Fruit fly (Drosophila melanogaster) whole organism, embryonic: ENCODE results near the gene Muc68D.

Experiments
- Abd-B ChIP-seq: fragments of 200-800 bp; sonication (Bioruptor generic); optimal IDR thresholded peaks from 2 replicates; lab custom pipeline; 2018; ENCODE audit warnings: missing biosample characterization, mild to moderate bottlenecking, missing genetic modification characterization, moderate library complexity
- Atf-2 ChIP-seq: fragments of 200-800 bp; sonication (Bioruptor generic); optimal IDR thresholded peaks from 2 replicates; lab custom pipeline; 2016; ENCODE audit warnings: missing biosample characterization, missing genetic modification characterization
- CG10959 ChIP-seq: fragments of 200-800 bp; sonication (Bioruptor generic); IDR thresholded peaks from 2 replicates; pipeline ENCODE4 v1.3.6; 2022; ENCODE audit warnings: missing biosample characterization, missing genetic modification characterization
- CG12744 ChIP-seq: fragments of 200-800 bp; sonication (Bioruptor generic); optimal IDR thresholded peaks from 2 replicates; lab custom pipeline; 2016; ENCODE audit warnings: missing biosample characterization, missing genetic modification characterization
- CG13624 ChIP-seq: fragments of 200-800 bp; sonication (Bioruptor generic); optimal IDR thresholded peaks from 2 replicates; lab custom pipeline; 2016; ENCODE audit warnings: missing biosample characterization, missing genetic modification characterization
- CG14050 ChIP-seq: fragments of 200-800 bp; sonication (Bioruptor generic); IDR thresholded peaks from 3 replicates; pipeline ENCODE4 v1.3.6; 2022; ENCODE audit warnings: missing biosample characterization, missing genetic modification characterization
- CG14441 ChIP-seq: fragments of 200-800 bp; sonication (Bioruptor generic); IDR thresholded peaks from 2 replicates; pipeline ENCODE4 v1.3.6; 2022; ENCODE audit warnings: missing biosample characterization, missing genetic modification characterization
- CG17186 ChIP-seq: fragments of 200-800 bp; sonication (Bioruptor generic); optimal IDR thresholded peaks from 3 replicates; lab custom pipeline; 2017; ENCODE audit warnings: missing biosample characterization, missing genetic modification reagents, missing genetic modification characterization
- CG17829 ChIP-seq: fragments of 200-800 bp; optimal IDR thresholded peaks from 2 replicates; lab custom pipeline; 2019; ENCODE audit warnings: missing biosample characterization, mild to moderate bottlenecking, missing genetic modification characterization, moderate library complexity
- CG18764 ChIP-seq: fragments of 200-800 bp; sonication (Bioruptor generic); optimal IDR thresholded peaks from 3 replicates; lab custom pipeline; 2016; ENCODE audit warnings: missing biosample characterization, missing genetic modification characterization
- CG3838 ChIP-seq: fragments of 200-800 bp; sonication (Bioruptor generic); optimal IDR thresholded peaks from 3 replicates; lab custom pipeline; 2016; ENCODE audit warnings: missing biosample characterization, missing genetic modification characterization
- CG3995 ChIP-seq: fragments of 200-800 bp; sonication (Bioruptor generic); optimal IDR thresholded peaks from 3 replicates; lab custom pipeline; 2016; ENCODE audit warnings: missing biosample characterization, missing genetic modification characterization
- CG7786 ChIP-seq: fragments of 200-800 bp; sonication (Bioruptor generic); optimal IDR thresholded peaks from 2 replicates; lab custom pipeline; 2016; ENCODE audit warnings: missing biosample characterization, missing genetic modification characterization
- CG9932 ChIP-seq: fragments of 200-800 bp; sonication (Bioruptor generic); IDR thresholded peaks from 2 replicates; pipeline ENCODE4 v1.3.6; 2022; ENCODE audit warnings: missing biosample characterization, missing genetic modification characterization
- CHES-1-like ChIP-seq: fragments of 200-800 bp; sonication (Bioruptor generic); optimal IDR thresholded peaks from 2 replicates; lab custom pipeline; 2016; ENCODE audit warnings: missing biosample characterization, missing genetic modification characterization
- CTCF ChIP-seq: fragments of 200-800 bp; sonication (Bioruptor generic); optimal IDR thresholded peaks from 2 replicates; lab custom pipeline; 2017; ENCODE audit warnings: missing biosample characterization, mild to moderate bottlenecking, missing genetic modification characterization, moderate library complexity
- Dll ChIP-seq: fragments of 200-800 bp; sonication (Bioruptor generic); IDR thresholded peaks from 4 replicates; pipeline ENCODE4 v1.3.6; 2022; ENCODE audit warnings: missing biosample characterization, missing genetic modification characterization; ENCODE audit not compliant: partially characterized antibody
- Dref ChIP-seq: fragments of 200-800 bp; sonication (Bioruptor generic); IDR thresholded peaks from 2 replicates; pipeline ENCODE4 v1.3.6; 2022; ENCODE audit warnings: missing biosample characterization, missing genetic modification characterization
- ERR ChIP-seq: fragments of 200-800 bp; sonication (Bioruptor generic); optimal IDR thresholded peaks from 2 replicates; lab custom pipeline; 2016; ENCODE audit warnings: missing biosample characterization, missing genetic modification characterization
- Ets65A ChIP-seq: fragments of 200-800 bp; sonication (Bioruptor generic); peaks from one replicate; lab custom pipeline; 2016; ENCODE audit warnings: missing biosample characterization, missing genetic modification characterization
- HHEX ChIP-seq: fragments of 200-800 bp; sonication (Bioruptor generic); optimal IDR thresholded peaks from 3 replicates; lab custom pipeline; 2017; ENCODE audit warnings: missing biosample characterization, mild to moderate bottlenecking, missing genetic modification characterization, missing genetic modification reagents
- Hey ChIP-seq: fragments of 200-800 bp; sonication (Bioruptor generic); optimal IDR thresholded peaks from 3 replicates; lab custom pipeline; 2018; ENCODE audit warnings: missing biosample characterization, mild to moderate bottlenecking, missing genetic modification characterization
- HmgZ ChIP-seq: fragments of 200-800 bp; sonication (Bioruptor generic); optimal IDR thresholded peaks from 2 replicates; lab custom pipeline; 2018; ENCODE audit warnings: missing biosample characterization, mild to moderate bottlenecking, missing genetic modification characterization
- Lhr ChIP-seq: fragments of 200-800 bp; sonication (Bioruptor generic); optimal IDR thresholded peaks from 3 replicates; lab custom pipeline; 2017; ENCODE audit warnings: mild to moderate bottlenecking, missing biosample characterization, missing genetic modification reagents, missing genetic modification characterization
- MBD-R2 ChIP-seq: fragments of 200-800 bp; sonication (Bioruptor generic); IDR thresholded peaks from 2 replicates; pipeline ENCODE4 v1.3.6; 2022; ENCODE audit warnings: missing biosample characterization, missing genetic modification characterization
- NC2β ChIP-seq: fragments of 200-800 bp; sonication (Bioruptor generic); optimal IDR thresholded peaks from 2 replicates; lab custom pipeline; 2016; ENCODE audit warnings: missing biosample characterization, missing genetic modification characterization
- Opbp ChIP-seq: fragments of 200-800 bp; sonication (Bioruptor generic); IDR thresholded peaks from 3 replicates; pipeline ENCODE4 v1.3.6; 2022; ENCODE audit warnings: missing biosample characterization, missing genetic modification characterization; ENCODE audit not compliant: partially characterized antibody
- Sry-δ ChIP-seq: fragments of 200-800 bp; sonication (Bioruptor generic); optimal IDR thresholded peaks from 2 replicates; lab custom pipeline; 2016; ENCODE audit warnings: missing biosample characterization, missing genetic modification characterization
- amos ChIP-seq: fragments of 200-800 bp; sonication (Bioruptor generic); IDR thresholded peaks from 2 replicates; pipeline ENCODE4 v1.3.6; 2022; ENCODE audit warnings: missing biosample characterization, missing genetic modification characterization; ENCODE audit not compliant: partially characterized antibody
- bab2 ChIP-seq: fragments of 200-800 bp; sonication (Bioruptor generic); optimal IDR thresholded peaks from 2 replicates; lab custom pipeline; 2016; ENCODE audit warnings: missing biosample characterization, missing genetic modification characterization
- bbx ChIP-seq: fragments of 200-800 bp; sonication (Bioruptor generic); IDR thresholded peaks from 2 replicates; pipeline ENCODE4 v1.3.6; 2022; ENCODE audit warnings: missing biosample characterization, missing genetic modification characterization; ENCODE audit not compliant: partially characterized antibody
- bigmax ChIP-seq: fragments of 200-800 bp; sonication (Bioruptor generic); optimal IDR thresholded peaks from 2 replicates; lab custom pipeline; 2018; ENCODE audit warnings: missing biosample characterization, mild to moderate bottlenecking, missing genetic modification characterization
- cato ChIP-seq: fragments of 200-800 bp; sonication (Bioruptor generic); optimal IDR thresholded peaks from 2 replicates; lab custom pipeline; 2016; ENCODE audit warnings: missing biosample characterization, missing genetic modification characterization, borderline replicate concordance
- caup ChIP-seq: fragments of 200-800 bp; sonication (Bioruptor generic); optimal IDR thresholded peaks from 3 replicates; lab custom pipeline; 2017; ENCODE audit warnings: missing biosample characterization, mild to moderate bottlenecking, missing genetic modification characterization, moderate library complexity; ENCODE audit not compliant: severe bottlenecking
- chif ChIP-seq, 2 experiments: fragments of 200-800 bp; sonication (Bioruptor generic); optimal IDR thresholded peaks; 3 replicates each; lab custom pipeline; 2016; ENCODE audit warnings: missing biosample characterization in 2 of 2, missing genetic modification characterization in 2 of 2
- crc ChIP-seq: fragments of 200-800 bp; sonication (Bioruptor generic); optimal IDR thresholded peaks from 2 replicates; lab custom pipeline; 2016; ENCODE audit warnings: missing biosample characterization, missing genetic modification characterization
- crp ChIP-seq, 2 experiments: fragments of 200-800 bp; sonication (Bioruptor generic); optimal IDR thresholded peaks; 2 replicates in 1 of 2; 3 replicates in 1 of 2; lab custom pipeline; 2017; ENCODE audit warnings: missing biosample characterization in 2 of 2, missing genetic modification characterization in 2 of 2, mild to moderate bottlenecking in 1 of 2, moderate library complexity in 1 of 2
- disco-r ChIP-seq: fragments of 200-800 bp; sonication (Bioruptor generic); optimal IDR thresholded peaks from 2 replicates; lab custom pipeline; 2016; ENCODE audit warnings: missing biosample characterization, missing genetic modification characterization
- dysf ChIP-seq: fragments of 200-800 bp; sonication (Bioruptor generic); IDR thresholded peaks from 3 replicates; pipeline ENCODE4 v1.3.6; 2022; ENCODE audit warnings: missing biosample characterization, missing genetic modification characterization
- fu2 ChIP-seq: fragments of 200-800 bp; sonication (Bioruptor generic); optimal IDR thresholded peaks from 2 replicates; lab custom pipeline; 2016; ENCODE audit warnings: missing biosample characterization, missing genetic modification characterization
- knrl ChIP-seq: fragments of 200-800 bp; sonication (Bioruptor generic); IDR thresholded peaks from 3 replicates; pipeline ENCODE4 v1.3.6; 2022; ENCODE audit warnings: missing biosample characterization, missing genetic modification characterization; ENCODE audit not compliant: partially characterized antibody
- lbe ChIP-seq: fragments of 200-800 bp; sonication (Bioruptor generic); optimal IDR thresholded peaks from 2 replicates; lab custom pipeline; 2016; ENCODE audit warnings: missing biosample characterization, mild to moderate bottlenecking, missing genetic modification characterization
- maf-S ChIP-seq: fragments of 200-800 bp; sonication (Bioruptor generic); optimal IDR thresholded peaks from 2 replicates; lab custom pipeline; 2016; ENCODE audit warnings: missing biosample characterization, missing genetic modification characterization
- mam ChIP-seq: fragments of 200-800 bp; sonication (Bioruptor generic); optimal IDR thresholded peaks from 3 replicates; lab custom pipeline; 2016; ENCODE audit warnings: missing biosample characterization, missing genetic modification characterization
- pho ChIP-seq: fragments of 200-800 bp; sonication (Bioruptor generic); optimal IDR thresholded peaks from 2 replicates; lab custom pipeline; 2016; ENCODE audit warnings: missing biosample characterization, missing genetic modification characterization
- pita ChIP-seq: fragments of 200-800 bp; sonication (Bioruptor generic); optimal IDR thresholded peaks from 2 replicates; lab custom pipeline; 2017; ENCODE audit warnings: missing biosample characterization, mild to moderate bottlenecking, missing genetic modification characterization
- sna ChIP-seq: fragments of 200-800 bp; sonication (Bioruptor generic); IDR thresholded peaks from 2 replicates; pipeline ENCODE4 v1.3.6; 2022; ENCODE audit warnings: missing biosample characterization, missing genetic modification characterization; ENCODE audit not compliant: partially characterized antibody
- sob ChIP-seq: fragments of 200-800 bp; sonication (Bioruptor generic); IDR thresholded peaks from 2 replicates; pipeline ENCODE4 v1.3.6; 2022; ENCODE audit warnings: missing biosample characterization, missing genetic modification characterization
- tna ChIP-seq: fragments of 200-800 bp; sonication (Bioruptor generic); IDR thresholded peaks from 2 replicates; pipeline ENCODE4 v1.3.6; 2022; ENCODE audit warnings: missing biosample characterization, missing genetic modification characterization; ENCODE audit not compliant: partially characterized antibody
- unc-4 ChIP-seq: fragments of 200-800 bp; sonication (Bioruptor generic); IDR thresholded peaks from 2 replicates; pipeline ENCODE4 v1.3.6; 2022; ENCODE audit warnings: missing biosample characterization, missing genetic modification characterization; ENCODE audit not compliant: partially characterized antibody
- wek ChIP-seq: fragments of 200-800 bp; sonication (Bioruptor generic); optimal IDR thresholded peaks from 3 replicates; lab custom pipeline; 2018; ENCODE audit warnings: missing biosample characterization, mild to moderate bottlenecking, missing genetic modification characterization, moderate library complexity

Muc68D gene

DNA sequence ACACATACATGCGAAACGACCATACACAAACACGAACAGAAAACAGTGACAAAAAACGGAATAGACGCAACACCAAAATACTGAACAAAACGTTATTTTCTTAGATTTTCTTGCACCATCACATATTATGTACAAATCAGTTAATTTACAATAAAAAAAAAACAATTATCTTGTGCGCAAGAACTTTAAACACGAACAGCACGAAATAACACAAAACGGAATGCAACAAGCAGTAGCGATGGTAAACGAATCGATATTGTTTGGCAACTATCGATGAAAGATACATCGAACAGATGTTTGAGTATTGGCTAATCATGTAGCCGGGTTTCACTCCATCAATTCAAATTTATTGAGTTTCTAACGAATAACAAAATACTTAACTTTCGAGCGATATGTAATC, 17.8 kb upstream of the Muc68D start, which contains the start of gene Pi3K68D (continued):
- TF ChIP-seq ERR (GFP tag; lab: Kevin White, UChicago) (peak; percentile 25), Lhr (GFP tag; lab: Kevin White, UChicago) (peak; percentile 81), Sry-δ (GFP tag; lab: Kevin White, UChicago) (peak; percentile 99), Opbp (GFP tag; lab: Robert Waterston, UW) (peak; percentile 97), bab2 (GFP tag; lab: Kevin White, UChicago) (no peak), CG14050 (no peak), Abd-B (no peak), Dll (GFP tag; lab: Robert Waterston, UW) (peak; percentile 89), sna (GFP tag; lab: Robert Waterston, UW) (peak; percentile 86), mam (peak; percentile 21), crc (peak; percentile 15), CG17829 (peak; percentile 66), sob (GFP tag; lab: Robert Waterston, UW) (0 out of 2 replicates have a peak, but pooled peaks have one; percentile 16), Ets65A (peak; percentile 16), CG17186 (GFP tag; lab: Kevin White, UChicago) (peak; percentile 73), CHES-1-like (GFP tag; lab: Kevin White, UChicago) (peak; percentile 43), CG10959 (GFP tag; lab: Robert Waterston, UW) (no peak), lbe (GFP tag; lab: Kevin White, UChicago) (peak; percentile 39), HmgZ (tag; lab: Kevin White, UChicago) (peak; percentile 80), crp (GFP tag; optimal IDR thresholded peaks at IDR 0.05; lab: Kevin White, UChicago) (peak in 1 of 2 experiments; percentile 65), tna (peak; percentile 84), pita (GFP tag; lab: Kevin White, UChicago) (peak; percentile 81), bbx (GFP tag; lab: Robert Waterston, UW) (peak; percentile 96), NC2β (no peak), disco-r (GFP tag; lab: Kevin White, UChicago) (no peak), HHEX (GFP tag; lab: Kevin White, UChicago) (no peak), knrl (peak; percentile 95), CG12744 (GFP tag; lab: Kevin White, UChicago) (no peak), MBD-R2 (GFP tag; lab: Robert Waterston, UW) (peak; percentile 63), cato (GFP tag; lab: Kevin White, UChicago) (no peak), caup (GFP tag; lab: Kevin White, UChicago) (no peak), CG14441 (no peak), CG3995 (peak; percentile 71), unc-4 (GFP tag; lab: Robert Waterston, UW) (peak; percentile 92), CG3838 (GFP tag; lab: Kevin White, UChicago) (peak; percentile 50), pho (GFP tag; lab: Kevin White, UChicago) (peak; percentile 16), amos (GFP tag; lab: Robert Waterston, UW) (peak; percentile 98), CG7786 (no peak), bigmax (GFP tag; lab: Kevin White, UChicago) (peak; percentile 19), Hey (tag; lab: Kevin White, UChicago) (no peak), Atf-2 (GFP tag; lab: Kevin White, UChicago) (no peak), fu2 (GFP tag; lab: Kevin White, UChicago) (no peak), CTCF (GFP tag; lab: Kevin White, UChicago) (peak; percentile 70), maf-S (GFP tag; lab: Kevin White, UChicago) (no peak), dysf (GFP tag; lab: Robert Waterston, UW) (no peak), CG13624 (GFP tag; lab: Kevin White, UChicago) (peak; percentile 52), chif (GFP tag; optimal IDR thresholded peaks at IDR 0.05; lab: Kevin White, UChicago) (peak in 1 of 2 experiments; percentile 9), CG9932 (GFP tag; lab: Robert Waterston, UW) (peak; percentile 43; the same call in 1 of the 2 replicates), Dref (GFP tag; lab: Robert Waterston, UW) (peak; percentile 94), wek (GFP tag; lab: Kevin White, UChicago) (no peak), CG18764 (GFP tag; lab: Kevin White, UChicago) (no peak)
